Fruit fly (Drosophila melanogaster) whole organism, wandering third instar larva: ENCODE measurements around the gene CG32073.

Experiments used
- Abd-B ChIP-seq: fragments of >200 bp; optimal IDR thresholded peaks from 2 replicates; lab custom pipeline; 2017; ENCODE audit warnings: missing biosample characterization, missing genetic modification characterization
- CG32264 ChIP-seq: fragments of 200-800 bp; sonication (Bioruptor generic); optimal IDR thresholded peaks from 2 replicates; lab custom pipeline; 2016; ENCODE audit warnings: missing biosample characterization, missing genetic modification characterization
- CG9705 ChIP-seq: fragments of 200-800 bp; sonication (Bioruptor generic); optimal IDR thresholded peaks from 2 replicates; lab custom pipeline; 2018; ENCODE audit warnings: missing biosample characterization, mild to moderate bottlenecking, missing genetic modification characterization
- CrebA ChIP-seq: fragments of 200-800 bp; sonication (Bioruptor generic); optimal IDR thresholded peaks from 2 replicates; lab custom pipeline; 2016; ENCODE audit warnings: missing biosample characterization, mild to moderate bottlenecking, missing genetic modification characterization, borderline replicate concordance
- Dfd ChIP-seq: fragments of >200 bp; optimal IDR thresholded peaks from 2 replicates; lab custom pipeline; 2017; ENCODE audit warnings: missing biosample characterization, missing genetic modification characterization
- Dif ChIP-seq: fragments of 200-275, 200-300 bp; sonication (Bioruptor generic); optimal IDR thresholded peaks from 2 replicates; lab custom pipeline; 2018; ENCODE audit warnings: missing biosample characterization, missing genetic modification characterization; ENCODE audit not compliant: partially characterized antibody
- GATAd ChIP-seq: sonication (Bioruptor generic); optimal IDR thresholded peaks from 2 replicates; lab custom pipeline; 2016; ENCODE audit warnings: missing biosample characterization, missing genetic modification characterization
- HLH106 ChIP-seq: fragments of 200-800 bp; optimal IDR thresholded peaks from 3 replicates; lab custom pipeline; 2019; ENCODE audit warnings: missing biosample characterization, mild to moderate bottlenecking, missing genetic modification characterization, moderate library complexity
- Hnf4 ChIP-seq: fragments of 200-800 bp; sonication (Bioruptor generic); optimal IDR thresholded peaks from 2 replicates; lab custom pipeline; 2016; ENCODE audit warnings: missing biosample characterization, mild to moderate bottlenecking, missing genetic modification characterization
- Hr78 ChIP-seq: fragments of >200 bp; optimal IDR thresholded peaks from 2 replicates; lab custom pipeline; 2017; ENCODE audit warnings: missing biosample characterization, missing genetic modification characterization
- Hr83 ChIP-seq: fragments of 200-300 bp; sonication (Bioruptor generic); optimal IDR thresholded peaks from 2 replicates; lab custom pipeline; 2016; ENCODE audit warnings: missing biosample characterization, mild to moderate bottlenecking, missing genetic modification characterization, moderate library complexity; ENCODE audit not compliant: poor library complexity, severe bottlenecking
- Jra ChIP-seq: sonication (Bioruptor generic); optimal IDR thresholded peaks from 2 replicates; lab custom pipeline; 2016; ENCODE audit warnings: missing biosample characterization, missing genetic modification characterization
- Mio ChIP-seq: sonication (Bioruptor generic); optimal IDR thresholded peaks from 2 replicates; lab custom pipeline; 2016; ENCODE audit warnings: missing biosample characterization, missing genetic modification characterization
- Myc ChIP-seq: fragments of >200 bp; optimal IDR thresholded peaks from 2 replicates; lab custom pipeline; 2017
- N ChIP-seq: fragments of >200 bp; optimal IDR thresholded peaks from 2 replicates; lab custom pipeline; 2018; ENCODE audit warnings: missing biosample characterization, missing external identifiers, missing genetic modification characterization
- OdsH ChIP-seq: fragments of 200-800 bp; sonication (Bioruptor generic); optimal IDR thresholded peaks from 2 replicates; lab custom pipeline; 2016; ENCODE audit warnings: missing biosample characterization, mild to moderate bottlenecking, missing genetic modification characterization
- Rel ChIP-seq, 2 experiments: fragments of 200-800 bp; sonication (Bioruptor generic) in 1 of 2; optimal IDR thresholded peaks; 2 replicates in 1 of 2; 3 replicates in 1 of 2; lab custom pipeline; 2016 to 2019; ENCODE audit warnings: mild to moderate bottlenecking in 2 of 2, missing biosample characterization in 2 of 2, missing genetic modification characterization in 2 of 2, moderate library complexity in 1 of 2
- Sp1 ChIP-seq: fragments of 200-800 bp; sonication (Bioruptor generic); optimal IDR thresholded peaks from 3 replicates; lab custom pipeline; 2019; ENCODE audit warnings: missing biosample characterization, mild to moderate bottlenecking, missing genetic modification characterization, moderate library complexity
- Vsx2 ChIP-seq: fragments of 200-300, 225-300 bp; sonication (Bioruptor generic); optimal IDR thresholded peaks from 2 replicates; lab custom pipeline; 2018; ENCODE audit warnings: missing biosample characterization, missing genetic modification characterization; ENCODE audit not compliant: partially characterized antibody
- br ChIP-seq: fragments of 200-800 bp; sonication (Bioruptor generic); optimal IDR thresholded peaks from 2 replicates; lab custom pipeline; 2016; ENCODE audit warnings: missing biosample characterization, missing genetic modification characterization
- brk ChIP-seq: fragments of 200-800 bp; sonication (Bioruptor generic); optimal IDR thresholded peaks from 2 replicates; lab custom pipeline; 2016; ENCODE audit warnings: missing biosample characterization, mild to moderate bottlenecking, missing genetic modification characterization
- dl ChIP-seq, 2 experiments: fragments of 175-275, 200-275 bp in 1 of 2; fragments of 200-275 bp in 1 of 2; sonication (Bioruptor generic); optimal IDR thresholded peaks; lab custom pipeline; 2018; ENCODE audit warnings: mild to moderate bottlenecking in 2 of 2, missing biosample characterization in 2 of 2, missing genetic modification characterization in 2 of 2, moderate library complexity in 2 of 2; ENCODE audit not compliant: partially characterized antibody in 2 of 2, insufficient read depth in 1 of 2
- dmrt93B ChIP-seq: fragments of 200-800 bp; sonication (Bioruptor generic); optimal IDR thresholded peaks from 2 replicates; lab custom pipeline; 2018; ENCODE audit warnings: missing biosample characterization, mild to moderate bottlenecking, missing genetic modification characterization
- dsf ChIP-seq: sonication (Bioruptor generic); optimal IDR thresholded peaks from 2 replicates; lab custom pipeline; 2016; ENCODE audit warnings: missing biosample characterization, missing genetic modification characterization, borderline replicate concordance
- ey ChIP-seq: fragments of 200-800 bp; sonication (Bioruptor generic); optimal IDR thresholded peaks from 2 replicates; lab custom pipeline; 2016; ENCODE audit warnings: missing biosample characterization, missing genetic modification characterization
- foxo ChIP-seq, 2 experiments: fragments of 200-800 bp; sonication (Bioruptor generic); optimal IDR thresholded peaks; 2 replicates in 1 of 2; 3 replicates in 1 of 2; lab custom pipeline; 2016 to 2017; ENCODE audit warnings: missing biosample characterization in 2 of 2, missing genetic modification characterization in 2 of 2
- fru ChIP-seq: fragments of 200-800 bp; sonication (Bioruptor generic); optimal IDR thresholded peaks from 3 replicates; lab custom pipeline; 2016; ENCODE audit warnings: missing biosample characterization, mild to moderate bottlenecking, missing genetic modification characterization
- h ChIP-seq: fragments of 200-800 bp; sonication (Bioruptor generic); optimal IDR thresholded peaks from 3 replicates; lab custom pipeline; 2016; ENCODE audit warnings: missing biosample characterization, mild to moderate bottlenecking, missing genetic modification characterization
- jim ChIP-seq: fragments of 175-275, 200-325 bp; sonication (Bioruptor generic); optimal IDR thresholded peaks from 2 replicates; lab custom pipeline; 2016; ENCODE audit warnings: missing biosample characterization, mild to moderate bottlenecking, missing genetic modification characterization
- lola ChIP-seq: fragments of >200 bp; optimal IDR thresholded peaks from 2 replicates; lab custom pipeline; 2017; ENCODE audit warnings: missing biosample characterization, missing genetic modification characterization
- pan ChIP-seq: fragments of >200 bp; optimal IDR thresholded peaks from 2 replicates; lab custom pipeline; 2017
- psq ChIP-seq: fragments of 200-800 bp; sonication (Bioruptor generic); optimal IDR thresholded peaks from 3 replicates; lab custom pipeline; 2017; ENCODE audit warnings: missing biosample characterization, mild to moderate bottlenecking, missing genetic modification characterization, moderate library complexity
- rgr ChIP-seq: fragments of 200-800 bp; sonication (Bioruptor generic); optimal IDR thresholded peaks from 3 replicates; lab custom pipeline; 2016; ENCODE audit warnings: missing biosample characterization, mild to moderate bottlenecking, missing genetic modification characterization
- sage ChIP-seq: fragments of 200-800 bp; sonication (Bioruptor generic); optimal IDR thresholded peaks from 2 replicates; lab custom pipeline; 2016; ENCODE audit warnings: missing biosample characterization, mild to moderate bottlenecking, missing genetic modification characterization
- sv ChIP-seq: fragments of 200-800 bp; sonication (Bioruptor generic); optimal IDR thresholded peaks from 3 replicates; lab custom pipeline; 2016; ENCODE audit warnings: missing biosample characterization, missing genetic modification characterization
- tai ChIP-seq: sonication (Bioruptor generic); optimal IDR thresholded peaks from 2 replicates; lab custom pipeline; 2016; ENCODE audit warnings: missing biosample characterization, missing genetic modification characterization
- usp ChIP-seq: fragments of >200 bp; optimal IDR thresholded peaks from 2 replicates; lab custom pipeline; 2017; ENCODE audit warnings: missing biosample characterization, missing genetic modification characterization
- woc ChIP-seq: sonication (Bioruptor generic); optimal IDR thresholded peaks from 2 replicates; lab custom pipeline; 2016; ENCODE audit warnings: missing biosample characterization, mild to moderate bottlenecking, missing genetic modification characterization

The CG32073 gene

DNA sequence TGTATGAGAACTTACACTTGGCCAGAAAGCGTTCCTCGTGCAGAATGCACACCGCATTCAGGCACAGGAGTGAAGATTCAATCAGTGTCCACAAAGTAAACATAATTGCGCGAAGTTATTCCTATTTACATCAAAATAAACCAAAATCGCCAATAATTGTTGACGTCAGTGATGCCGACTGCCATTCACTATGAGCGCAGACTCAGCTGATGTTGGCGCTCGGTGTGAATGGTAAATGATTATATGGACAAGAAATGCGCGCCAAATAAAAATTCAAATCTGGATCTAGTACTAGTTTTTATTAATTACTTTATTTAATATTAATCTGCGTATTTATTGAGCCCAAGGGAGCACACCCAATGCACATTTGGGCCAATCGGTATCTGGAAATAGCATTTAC, 44.9 kb downstream of the CG32073 start, which contains the start of gene CG32069:
TSS of gene CG32069 (minus strand) at position 174 of the 400 bp plus-strand sequence.
- no peak for TF ChIP-seq Sp1 (GFP tag; lab: Kevin White, UChicago)

DNA sequence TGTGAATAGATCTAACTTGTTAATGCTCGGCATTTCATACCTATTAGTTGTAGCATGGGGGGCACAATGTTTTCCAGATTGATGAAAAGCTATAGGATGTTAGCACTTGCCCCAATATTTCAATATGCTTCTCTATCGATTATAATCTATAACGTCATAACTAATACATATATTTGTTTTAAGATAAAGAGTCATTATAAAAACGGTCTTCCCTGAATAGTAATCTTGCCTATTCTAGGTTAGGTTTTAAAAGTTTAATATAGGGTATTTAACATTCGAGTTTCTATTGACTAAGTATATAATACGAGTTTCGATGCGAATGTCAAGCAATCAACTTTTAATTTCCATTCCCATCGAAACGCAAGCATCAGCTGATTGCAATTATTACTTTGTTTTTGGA, 46.2 kb downstream of the CG32073 start, which contains the start of the genes CG6321 and Blos2:
TSS of gene CG6321 (minus strand) at position 25 of the 400 bp plus-strand sequence.
TSS of gene Blos2 (plus strand) at position 372 of the 400 bp plus-strand sequence.
- TF ChIP-seq Abd-B (GFP tag; lab: Kevin White, UChicago) (no peak), Dfd (GFP tag; lab: Kevin White, UChicago) (no peak), foxo (GFP tag; optimal IDR thresholded peaks at IDR 0.05; lab: Kevin White, UChicago) (peak in 1 of 2 experiments; percentile 82), sv (GFP tag; lab: Kevin White, UChicago) (peak; percentile 23), br (GFP tag; lab: Kevin White, UChicago) (peak; percentile 63), Dif (GFP tag; lab: Kevin White, UChicago) (no peak), brk (GFP tag; lab: Kevin White, UChicago) (no peak), tai (GFP tag; lab: Kevin White, UChicago) (no peak), CG9705 (peak; percentile 29), Hr78 (GFP tag; lab: Kevin White, UChicago) (no peak), CrebA (no peak), CG32264 (GFP tag; lab: Kevin White, UChicago) (peak; percentile 18), Rel (GFP tag; optimal IDR thresholded peaks at IDR 0.05; lab: Kevin White, UChicago) (no peak), Rel (tag; optimal IDR thresholded peaks at IDR 0.05; lab: Kevin White, UChicago) (peak; percentile 23), h (GFP tag; lab: Kevin White, UChicago) (peak; percentile 84), lola (GFP tag; lab: Kevin White, UChicago) (no peak), N (GFP tag; lab: Kevin White, UChicago) (no peak), woc (GFP tag; lab: Kevin White, UChicago) (peak; percentile 80), Hnf4 (peak; percentile 59), dsf (GFP tag; lab: Kevin White, UChicago) (no peak), psq (GFP tag; lab: Kevin White, UChicago) (peak; percentile 50), pan (lab: Kevin White, UChicago) (no peak), dl (GFP tag; optimal IDR thresholded peaks at IDR 0.05; lab: Kevin White, UChicago; ENCODE audit: insufficient read depth in 1 of 2, partially characterized antibody in 2 of 2) (no peak), HLH106 (tag; lab: Kevin White, UChicago) (peak; percentile 74), Vsx2 (GFP tag; lab: Kevin White, UChicago) (no peak), usp (GFP tag; lab: Kevin White, UChicago) (no peak), fru (GFP tag; lab: Kevin White, UChicago) (peak; percentile 77), Myc (lab: Kevin White, UChicago) (no peak), Hr83 (no peak), Jra (GFP tag; lab: Kevin White, UChicago) (peak; percentile 37), OdsH (peak; percentile 72), Mio (GFP tag; lab: Kevin White, UChicago) (no peak), GATAd (GFP tag; lab: Kevin White, UChicago) (no peak), rgr (GFP tag; lab: Kevin White, UChicago) (peak; percentile 78), jim (no peak), dmrt93B (GFP tag; lab: Kevin White, UChicago) (no peak), sage (GFP tag; lab: Kevin White, UChicago) (peak; percentile 31), ey (peak; percentile 66), Sp1 (GFP tag; lab: Kevin White, UChicago) (peak; percentile 77)
